Fruit fly (Drosophila melanogaster) whole organism, embryonic: ENCODE data around the gene Pop5.

Source experiments
- ATbp ChIP-seq: fragments of 200-800 bp; sonication (Bioruptor generic); optimal IDR thresholded peaks from 2 replicates; lab custom pipeline; 2017; ENCODE audit warnings: missing biosample characterization, mild to moderate bottlenecking, missing genetic modification characterization, missing genetic modification reagents
- Adf1 ChIP-seq: fragments of 200-800 bp; sonication (Bioruptor generic); IDR thresholded peaks from 2 replicates; pipeline ENCODE4 v1.3.6; 2022; ENCODE audit warnings: missing biosample characterization, missing genetic modification characterization
- Antp ChIP-seq: fragments of 200-800 bp; sonication (Bioruptor generic); optimal IDR thresholded peaks from 3 replicates; lab custom pipeline; 2016; ENCODE audit warnings: missing biosample characterization, missing genetic modification characterization
- CG10543 ChIP-seq: fragments of 200-800 bp; sonication (Bioruptor generic); optimal IDR thresholded peaks from 3 replicates; lab custom pipeline; 2017; ENCODE audit warnings: missing biosample characterization, mild to moderate bottlenecking, missing genetic modification characterization, moderate library complexity
- CG11504 ChIP-seq: fragments of 200-800 bp; sonication (Bioruptor generic); optimal IDR thresholded peaks from 3 replicates; lab custom pipeline; 2019; ENCODE audit warnings: missing biosample characterization, mild to moderate bottlenecking, missing genetic modification characterization, moderate library complexity
- CG12219 ChIP-seq: fragments of 200-800 bp; sonication (Bioruptor generic); optimal IDR thresholded peaks from 3 replicates; lab custom pipeline; 2018; ENCODE audit warnings: missing biosample characterization, mild to moderate bottlenecking, missing genetic modification characterization
- CG12744 ChIP-seq: fragments of 200-800 bp; sonication (Bioruptor generic); optimal IDR thresholded peaks from 2 replicates; lab custom pipeline; 2016; ENCODE audit warnings: missing biosample characterization, missing genetic modification characterization
- CG13287 ChIP-seq: fragments of 200-800 bp; sonication (Bioruptor generic); IDR thresholded peaks from 2 replicates; pipeline ENCODE4 v1.3.6; 2022; ENCODE audit warnings: missing biosample characterization, missing genetic modification characterization; ENCODE audit not compliant: partially characterized antibody
- CG14710 ChIP-seq: fragments of 200-800 bp; sonication (Bioruptor generic); optimal IDR thresholded peaks from 3 replicates; lab custom pipeline; 2019; ENCODE audit warnings: missing biosample characterization, mild to moderate bottlenecking, missing genetic modification characterization, moderate library complexity
- CG15073 ChIP-seq: fragments of 200-800 bp; sonication (Bioruptor generic); optimal IDR thresholded peaks from 2 replicates; lab custom pipeline; 2016; ENCODE audit warnings: missing biosample characterization, missing genetic modification characterization
- CG15479 ChIP-seq: fragments of 200-800 bp; sonication (Bioruptor generic); optimal IDR thresholded peaks from 3 replicates; lab custom pipeline; 2019; ENCODE audit warnings: missing biosample characterization, mild to moderate bottlenecking, missing genetic modification characterization, moderate library complexity
- CG1792 ChIP-seq: fragments of 200-800 bp; sonication (Bioruptor generic); optimal IDR thresholded peaks from 2 replicates; lab custom pipeline; 2016; ENCODE audit warnings: missing biosample characterization, missing genetic modification characterization
- CG2678 ChIP-seq: fragments of 200-800 bp; sonication (Bioruptor generic); optimal IDR thresholded peaks from 3 replicates; lab custom pipeline; 2019; ENCODE audit warnings: missing biosample characterization, mild to moderate bottlenecking, missing genetic modification characterization, moderate library complexity
- CG30403 ChIP-seq: fragments of 200-800 bp; sonication (Bioruptor generic); optimal IDR thresholded peaks from 3 replicates; lab custom pipeline; 2016; ENCODE audit warnings: missing biosample characterization, missing genetic modification characterization
- CG6765 ChIP-seq: fragments of 200-800 bp; sonication (Bioruptor generic); optimal IDR thresholded peaks from 3 replicates; lab custom pipeline; 2017; ENCODE audit warnings: missing biosample characterization, mild to moderate bottlenecking, missing genetic modification characterization
- CG6854 ChIP-seq: fragments of 200-800 bp; sonication (Bioruptor generic); optimal IDR thresholded peaks from 3 replicates; lab custom pipeline; 2017; ENCODE audit warnings: missing biosample characterization, mild to moderate bottlenecking, missing genetic modification characterization
- CG7271 ChIP-seq: fragments of 200-800 bp; sonication (Bioruptor generic); optimal IDR thresholded peaks from 2 replicates; lab custom pipeline; 2018; ENCODE audit warnings: missing biosample characterization, mild to moderate bottlenecking, missing genetic modification characterization, moderate library complexity
- CG7357 ChIP-seq: fragments of 200-800 bp; sonication (Bioruptor generic); IDR thresholded peaks from 3 replicates; pipeline ENCODE4 v1.3.6; 2022; ENCODE audit warnings: missing biosample characterization, missing genetic modification characterization
- CG7928 ChIP-seq: fragments of 200-800 bp; sonication (Bioruptor generic); optimal IDR thresholded peaks from 2 replicates; lab custom pipeline; 2017; ENCODE audit warnings: missing biosample characterization, mild to moderate bottlenecking, missing genetic modification characterization
- CG8290 ChIP-seq, 3 experiments: fragments of 200-800 bp; sonication (Bioruptor generic); optimal IDR thresholded peaks; 2 replicates each; lab custom pipeline; 2016 to 2019; ENCODE audit warnings: missing biosample characterization in 3 of 3, missing genetic modification characterization in 3 of 3, mild to moderate bottlenecking in 2 of 3, moderate library complexity in 1 of 3
- CG9797 ChIP-seq: fragments of 200-800 bp; sonication (Bioruptor generic); optimal IDR thresholded peaks from 3 replicates; lab custom pipeline; 2018; ENCODE audit warnings: missing biosample characterization, mild to moderate bottlenecking, missing genetic modification characterization
- CG9817 ChIP-seq: fragments of 200-800 bp; sonication (Bioruptor generic); optimal IDR thresholded peaks from 2 replicates; lab custom pipeline; 2018; ENCODE audit warnings: missing biosample characterization, mild to moderate bottlenecking, missing genetic modification characterization, moderate library complexity
- Deaf1 ChIP-seq: fragments of 200-800 bp; optimal IDR thresholded peaks from 3 replicates; lab custom pipeline; 2019; ENCODE audit warnings: missing biosample characterization, mild to moderate bottlenecking, missing genetic modification characterization, moderate library complexity
- Elba2 ChIP-seq: fragments of 200-800 bp; sonication (Bioruptor generic); optimal IDR thresholded peaks from 3 replicates; lab custom pipeline; 2016; ENCODE audit warnings: missing biosample characterization, missing genetic modification characterization
- H2.0 ChIP-seq: fragments of 200-800 bp; sonication (Bioruptor generic); IDR thresholded peaks from 2 replicates; pipeline ENCODE4 v1.3.6; 2022; ENCODE audit warnings: missing biosample characterization, missing genetic modification characterization
- Hr39 ChIP-seq: fragments of >200 bp; optimal IDR thresholded peaks from 2 replicates; lab custom pipeline; 2017
- Hr51 ChIP-seq, 2 experiments: fragments of 200-800 bp; sonication (Bioruptor generic); optimal IDR thresholded peaks; 2 replicates in 1 of 2; 3 replicates in 1 of 2; lab custom pipeline; 2016 to 2018; ENCODE audit warnings: missing biosample characterization in 2 of 2, missing genetic modification characterization in 2 of 2, mild to moderate bottlenecking in 1 of 2, moderate library complexity in 1 of 2
- Lhr ChIP-seq: fragments of 200-800 bp; sonication (Bioruptor generic); optimal IDR thresholded peaks from 3 replicates; lab custom pipeline; 2017; ENCODE audit warnings: mild to moderate bottlenecking, missing biosample characterization, missing genetic modification reagents, missing genetic modification characterization
- Lim3 ChIP-seq: fragments of 200-800 bp; sonication (Bioruptor generic); IDR thresholded peaks from 2 replicates; pipeline ENCODE4 v1.3.6; 2022; ENCODE audit warnings: missing biosample characterization, missing genetic modification characterization
- Pdp1 ChIP-seq, 2 experiments: fragments of 200-800 bp; sonication (Bioruptor generic); optimal IDR thresholded peaks; 3 replicates each; lab custom pipeline; 2016; ENCODE audit warnings: missing biosample characterization in 2 of 2, missing genetic modification characterization in 2 of 2, mild to moderate bottlenecking in 1 of 2, moderate library complexity in 1 of 2
- Poxn ChIP-seq: fragments of 200-800 bp; sonication (Bioruptor generic); IDR thresholded peaks from 2 replicates; pipeline ENCODE4 v1.3.6; 2022; ENCODE audit warnings: missing biosample characterization, missing genetic modification characterization
- Sox102F ChIP-seq: fragments of 200-800 bp; sonication (Bioruptor generic); optimal IDR thresholded peaks from 2 replicates; lab custom pipeline; 2018; ENCODE audit warnings: missing biosample characterization, mild to moderate bottlenecking, missing genetic modification characterization, moderate library complexity
- TFAM ChIP-seq: fragments of 200-800 bp; sonication (Bioruptor generic); optimal IDR thresholded peaks from 2 replicates; lab custom pipeline; 2017; ENCODE audit warnings: missing biosample characterization, missing genetic modification characterization, inconsistent platforms
- Tbp ChIP-seq: fragments of >200 bp; optimal IDR thresholded peaks from 2 replicates; lab custom pipeline; 2018; ENCODE audit warnings: missing biosample characterization, missing genetic modification characterization
- Xbp1 ChIP-seq: fragments of 200-800 bp; sonication (Bioruptor generic); optimal IDR thresholded peaks from 3 replicates; lab custom pipeline; 2016; ENCODE audit warnings: missing biosample characterization, mild to moderate bottlenecking, missing genetic modification characterization
- bab2 ChIP-seq: fragments of 200-800 bp; sonication (Bioruptor generic); optimal IDR thresholded peaks from 2 replicates; lab custom pipeline; 2016; ENCODE audit warnings: missing biosample characterization, missing genetic modification characterization
- cg ChIP-seq: fragments of 200-800 bp; sonication (Bioruptor generic); optimal IDR thresholded peaks from 3 replicates; lab custom pipeline; 2019; ENCODE audit warnings: missing biosample characterization, mild to moderate bottlenecking, missing genetic modification characterization, moderate library complexity
- croc ChIP-seq: fragments of 200-800 bp; sonication (Bioruptor generic); conservative IDR thresholded peaks from 3 replicates; pipeline ENCODE4 v1.3.6; 2022; ENCODE audit warnings: missing biosample characterization, missing genetic modification characterization
- danr ChIP-seq: fragments of 200-800 bp; sonication (Bioruptor generic); IDR thresholded peaks from 2 replicates; pipeline ENCODE4 v1.3.6; 2022; ENCODE audit warnings: missing biosample characterization, missing genetic modification characterization
- dati ChIP-seq: fragments of 200-800 bp; sonication (Bioruptor generic); IDR thresholded peaks from 2 replicates; pipeline ENCODE4 v1.3.6; 2022; ENCODE audit warnings: missing biosample characterization, missing genetic modification characterization
- dpn ChIP-seq, 2 experiments: fragments of 200-800 bp; sonication (Bioruptor generic); optimal IDR thresholded peaks; 3 replicates each; lab custom pipeline; 2016; ENCODE audit warnings: missing biosample characterization in 2 of 2, missing genetic modification characterization in 2 of 2
- fu2 ChIP-seq: fragments of 200-800 bp; sonication (Bioruptor generic); optimal IDR thresholded peaks from 2 replicates; lab custom pipeline; 2016; ENCODE audit warnings: missing biosample characterization, missing genetic modification characterization
- lov ChIP-seq, 2 experiments: fragments of 200-800 bp in 1 of 2; fragments of >200 bp in 1 of 2; sonication (Bioruptor generic) in 1 of 2; IDR thresholded peaks in 1 of 2; optimal IDR thresholded peaks in 1 of 2; 2 replicates in 1 of 2; 3 replicates in 1 of 2; pipeline versions ENCODE4 v1.3.6 to Lab custom; 2017 to 2022; ENCODE audit warnings: missing biosample characterization in 1 of 2, missing genetic modification characterization in 1 of 2
- nerfin-1 ChIP-seq: fragments of 200-800 bp; sonication (Bioruptor generic); optimal IDR thresholded peaks from 3 replicates; lab custom pipeline; 2019; ENCODE audit warnings: missing biosample characterization, mild to moderate bottlenecking, missing genetic modification characterization, moderate library complexity
- onecut ChIP-seq: fragments of 200-800 bp; sonication (Bioruptor generic); IDR thresholded peaks from 2 replicates; pipeline ENCODE4 v1.3.6; 2022; ENCODE audit warnings: missing biosample characterization, missing genetic modification characterization
- repo ChIP-seq: fragments of 200-800 bp; sonication (Bioruptor generic); optimal IDR thresholded peaks from 2 replicates; lab custom pipeline; 2016; ENCODE audit warnings: missing biosample characterization, missing genetic modification characterization
- shn ChIP-seq: fragments of 200-800 bp; sonication (Bioruptor generic); optimal IDR thresholded peaks from 3 replicates; lab custom pipeline; 2016; ENCODE audit warnings: missing biosample characterization, missing genetic modification characterization
- sqz ChIP-seq: fragments of 200-800 bp; sonication (Bioruptor generic); optimal IDR thresholded peaks from 3 replicates; lab custom pipeline; 2018; ENCODE audit warnings: missing biosample characterization, mild to moderate bottlenecking, missing genetic modification characterization
- trh ChIP-seq: fragments of 200-800 bp; sonication (Bioruptor generic); optimal IDR thresholded peaks from 2 replicates; lab custom pipeline; 2016; ENCODE audit warnings: missing biosample characterization, missing genetic modification characterization
- unpg ChIP-seq: fragments of 200-800 bp; sonication (Bioruptor generic); optimal IDR thresholded peaks from 3 replicates; lab custom pipeline; 2018; ENCODE audit warnings: missing biosample characterization, mild to moderate bottlenecking, missing genetic modification characterization, moderate library complexity

The Pop5 gene

dm6 chr3L:17052388-17052905, 7.6 kb upstream of the Pop5 start:
- TF ChIP-seq CG7357, result no peak
- TF ChIP-seq Deaf1, result no peak
- no peak for TF ChIP-seq TFAM (GFP tag; lab: Kevin White, UChicago)
- TF ChIP-seq unpg (GFP tag; lab: Kevin White, UChicago), result no peak
- no peak for TF ChIP-seq CG12744 (GFP tag; lab: Kevin White, UChicago)
- TF ChIP-seq CG13287, result no peak
- TF ChIP-seq trh (GFP tag; lab: Kevin White, UChicago), result no peak
- TF ChIP-seq CG1792 (GFP tag; lab: Kevin White, UChicago), result peak; percentile 29
- no peak for TF ChIP-seq Elba2 (GFP tag; lab: Kevin White, UChicago)
- TF ChIP-seq H2.0 (GFP tag; lab: Robert Waterston, UW), result no peak
- peak in 1 of 2 experiments; percentile 30 for TF ChIP-seq Pdp1 (GFP tag; optimal IDR thresholded peaks at IDR 0.05; lab: Kevin White, UChicago)
- no peak for TF ChIP-seq lov (optimal IDR thresholded peaks at IDR 0.05; lab: Kevin White, UChicago)
- no peak for TF ChIP-seq lov (GFP tag; IDR thresholded peaks at IDR 0.05; lab: Robert Waterston, UW)
- no peak for TF ChIP-seq croc (GFP tag; lab: Robert Waterston, UW)
- TF ChIP-seq CG7271, result no peak
- no peak for TF ChIP-seq CG15073 (GFP tag; lab: Kevin White, UChicago)
- TF ChIP-seq ATbp, result peak; percentile 19
- no peak for TF ChIP-seq Adf1 (GFP tag; lab: Robert Waterston, UW)
- TF ChIP-seq CG15479 (GFP tag; lab: Kevin White, UChicago), result no peak
- peak; percentile 23 for TF ChIP-seq CG2678 (tag; lab: Kevin White, UChicago)
- TF ChIP-seq CG9797, result no peak
- TF ChIP-seq Poxn, result no peak
- peak; percentile 35 for TF ChIP-seq CG11504
- TF ChIP-seq sqz (GFP tag; lab: Kevin White, UChicago), result no peak
- no peak for TF ChIP-seq CG30403
- no peak for TF ChIP-seq Xbp1 (GFP tag; lab: Kevin White, UChicago)
- no peak for TF ChIP-seq CG12219 (GFP tag; lab: Kevin White, UChicago)
- TF ChIP-seq onecut (GFP tag; lab: Robert Waterston, UW), result peak; percentile 14; the same call in 1 of the 2 replicates
- no peak for TF ChIP-seq Hr51 (GFP tag; optimal IDR thresholded peaks at IDR 0.05; lab: Kevin White, UChicago)
- no peak for TF ChIP-seq danr
- TF ChIP-seq CG6765 (GFP tag; lab: Kevin White, UChicago), result no peak
- TF ChIP-seq CG10543 (GFP tag; lab: Kevin White, UChicago), result no peak
- TF ChIP-seq CG6854 (GFP tag; lab: Kevin White, UChicago), result no peak
- TF ChIP-seq repo (GFP tag; lab: Kevin White, UChicago), result no peak
- TF ChIP-seq CG9817 (tag; lab: Kevin White, UChicago), result no peak
- no peak for TF ChIP-seq Hr39 (lab: Kevin White, UChicago)
- TF ChIP-seq shn, result no peak
- no peak for TF ChIP-seq Lhr
- no peak for TF ChIP-seq fu2 (GFP tag; lab: Kevin White, UChicago)
- no peak for TF ChIP-seq cg (GFP tag; lab: Kevin White, UChicago)
- TF ChIP-seq CG7928, result no peak
- no peak for TF ChIP-seq Lim3 (GFP tag; lab: Robert Waterston, UW)
- no peak for TF ChIP-seq nerfin-1 (tag; lab: Kevin White, UChicago)
- no peak for TF ChIP-seq Sox102F
- no peak for TF ChIP-seq dati (GFP tag; lab: Robert Waterston, UW)
- no peak for TF ChIP-seq Tbp (GFP tag; lab: Kevin White, UChicago)
- TF ChIP-seq dpn (GFP tag; optimal IDR thresholded peaks at IDR 0.05; lab: Kevin White, UChicago), result no peak
- no peak for TF ChIP-seq CG8290 (GFP tag; optimal IDR thresholded peaks at IDR 0.05; lab: Kevin White, UChicago)
- TF ChIP-seq CG8290 (tag; optimal IDR thresholded peaks at IDR 0.05; lab: Kevin White, UChicago), result peak in 1 of 2 experiments; percentile 17
- peak; percentile 18 for TF ChIP-seq bab2 (GFP tag; lab: Kevin White, UChicago)
- peak; percentile 6 for TF ChIP-seq CG14710 (tag; lab: Kevin White, UChicago)
- no peak for TF ChIP-seq Antp (GFP tag; lab: Kevin White, UChicago)
